Fruit fly (Drosophila melanogaster): Measurements from ENCODE around the gene swm.

DNA sequence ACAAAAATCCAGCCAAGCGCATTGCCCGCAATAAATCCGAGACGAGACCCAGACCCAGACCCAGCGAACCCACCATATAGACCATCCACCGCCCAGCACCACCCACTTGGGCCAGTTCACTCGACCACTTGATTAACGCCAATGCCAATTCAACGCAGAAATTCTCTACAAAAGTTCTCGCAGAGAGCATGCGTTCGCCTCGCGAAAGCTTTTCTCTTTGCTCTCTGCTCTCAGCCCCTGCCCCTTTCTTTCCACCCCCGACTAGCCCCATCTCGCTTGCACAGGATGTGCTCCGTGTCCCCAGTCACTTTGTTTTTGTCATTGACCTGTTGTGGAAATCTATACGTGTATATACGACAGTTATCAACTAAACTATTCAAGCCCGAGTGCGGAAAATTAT lies 26.6 kb downstream of the swm start:
- no peak for TF ChIP-seq h (optimal IDR thresholded peaks at IDR 0.05)
- TF ChIP-seq insv (optimal IDR thresholded peaks at IDR 0.05): no peak
- TF ChIP-seq Myc (optimal IDR thresholded peaks at IDR 0.05): no peak
- TF ChIP-seq psq (optimal IDR thresholded peaks at IDR 0.05): no peak
- no peak for TF ChIP-seq ttk (optimal IDR thresholded peaks at IDR 0.05)

All from Kc167 (cell line).